Worm (Caenorhabditis elegans) whole organism, L4/young adult: ENCODE measurements around the gene eyg-1.

Experiments
- W03F9.2 ChIP-seq: fragments of 150-350 bp; optimal IDR thresholded peaks from 2 replicates; lab custom pipeline; 2014; ENCODE audit warnings: missing biosample characterization, missing genetic modification characterization
- dao-5 ChIP-seq: sonication (generic microtip); optimal IDR thresholded peaks from 2 replicates; lab custom pipeline; 2016; ENCODE audit warnings: missing genotype, missing genetic modification characterization, moderate library complexity, missing compliant biosample characterization
- him-1 ChIP-seq: sonication (generic microtip); optimal IDR thresholded peaks from 2 replicates; lab custom pipeline; 2016; ENCODE audit warnings: missing genotype, missing genetic modification reagents, missing genetic modification characterization, missing compliant biosample characterization

Gene eyg-1

ce11 chrII:9849497-9849896 is 21.7 kb upstream of the eyg-1 start, which contains the start of gene old-2:
Gene old-2 (minus strand): TSS chrII:9849597.
- TF ChIP-seq W03F9.2 (tag; lab: Kevin White, UChicago) (no peak), dao-5 (tag; lab: Kevin White, UChicago) (no peak), him-1 (tag; lab: Kevin White, UChicago) (no peak)

ce11 chrII:9845239-9845638 is 17.5 kb upstream of the eyg-1 start, which contains the start of gene chil-9:
Gene chil-9 (minus strand): TSS chrII:9845339.
- TF ChIP-seq W03F9.2 (tag; lab: Kevin White, UChicago): no peak

- no peak for TF ChIP-seq W03F9.2 (tag; lab: Kevin White, UChicago)
- no peak for TF ChIP-seq him-1 (tag; lab: Kevin White, UChicago)
- no peak for TF ChIP-seq dao-5 (tag; lab: Kevin White, UChicago)
Observed at ce11 chrII:9841985-9842505, 14.3 kb upstream of the eyg-1 start, which contains the start of gene rnh-1.2. Gene rnh-1.2 (minus strand): TSS chrII:9842035.

- no peak for TF ChIP-seq him-1 (tag; lab: Kevin White, UChicago)
- TF ChIP-seq W03F9.2 (tag; lab: Kevin White, UChicago): no peak
Observed at ce11 chrII:9840313-9840712, 12.6 kb upstream of the eyg-1 start, which contains the start of gene ZK938.11. Gene ZK938.11 (minus strand): TSS chrII:9840413.

- TF ChIP-seq W03F9.2 (tag; lab: Kevin White, UChicago): no peak
- no peak for TF ChIP-seq him-1 (tag; lab: Kevin White, UChicago)
- TF ChIP-seq dao-5 (tag; lab: Kevin White, UChicago): no peak
Observed at ce11 chrII:9838260-9838935, 10.6 kb upstream of the eyg-1 start, which contains the start of gene arrd-4. Gene arrd-4 (minus strand): TSS chrII:9838310.

- TF ChIP-seq W03F9.2 (tag; lab: Kevin White, UChicago) (no peak), dao-5 (tag; lab: Kevin White, UChicago) (no peak), him-1 (tag; lab: Kevin White, UChicago) (no peak)
Observed at ce11 chrII:9835958-9836357, 8.2 kb upstream of the eyg-1 start.

- no peak for TF ChIP-seq him-1 (tag; lab: Kevin White, UChicago)
- TF ChIP-seq W03F9.2 (tag; lab: Kevin White, UChicago): no peak
- TF ChIP-seq dao-5 (tag; lab: Kevin White, UChicago): no peak
Observed at ce11 chrII:9834921-9835320, 7.2 kb upstream of the eyg-1 start, which contains the start of gene arrd-5. Gene arrd-5 (plus strand): TSS chrII:9835221.

- TF ChIP-seq dao-5 (tag; lab: Kevin White, UChicago) (no peak), him-1 (tag; lab: Kevin White, UChicago) (no peak), W03F9.2 (tag; lab: Kevin White, UChicago) (no peak)
Observed at ce11 chrII:9833855-9834254, 6.1 kb upstream of the eyg-1 start, which contains the start of gene ZK938.3. Gene ZK938.3 (minus strand): TSS chrII:9833955.

ce11 chrII:9831033-9831432 is 3.3 kb upstream of the eyg-1 start, which contains the start of gene ZK938.12:
Gene ZK938.12 (plus strand): TSS chrII:9831333.
- TF ChIP-seq him-1 (tag; lab: Kevin White, UChicago) (no peak), W03F9.2 (tag; lab: Kevin White, UChicago) (no peak), dao-5 (tag; lab: Kevin White, UChicago) (no peak)

- TF ChIP-seq W03F9.2 (tag; lab: Kevin White, UChicago) (no peak), him-1 (tag; lab: Kevin White, UChicago) (no peak), dao-5 (tag; lab: Kevin White, UChicago) (no peak)
Observed at ce11 chrII:9829108-9829507, 1.4 kb upstream of the eyg-1 start, which contains the start of gene ZK938.1. Gene ZK938.1 (plus strand): TSS chrII:9829408.

ce11 chrII:9828502-9828901 is 750 bp upstream of the eyg-1 start:
- TF ChIP-seq dao-5 (tag; lab: Kevin White, UChicago): no peak
- no peak for TF ChIP-seq him-1 (tag; lab: Kevin White, UChicago)
- no peak for TF ChIP-seq W03F9.2 (tag; lab: Kevin White, UChicago)

- TF ChIP-seq him-1 (tag; lab: Kevin White, UChicago) (no peak), dao-5 (tag; lab: Kevin White, UChicago) (no peak), W03F9.2 (tag; lab: Kevin White, UChicago) (no peak)
Observed at ce11 chrII:9826946-9827345, 806 bp downstream of the eyg-1 start.

ce11 chrII:9807519-9807972 is 20.2 kb downstream of the eyg-1 start, which contains the start of gene cyp-13A8:
Gene cyp-13A8 (minus strand): TSS chrII:9807569.
- TF ChIP-seq W03F9.2 (tag; lab: Kevin White, UChicago) (no peak), him-1 (tag; lab: Kevin White, UChicago) (no peak), dao-5 (tag; lab: Kevin White, UChicago) (no peak)
